Fruit fly (Drosophila melanogaster) whole organism, prepupa: ENCODE results near the gene CG13855.

Experiments
- Blimp-1 ChIP-seq: fragments of 200-800 bp; sonication (Bioruptor generic); optimal IDR thresholded peaks from 3 replicates; lab custom pipeline; 2017; ENCODE audit warnings: missing biosample characterization, missing genetic modification characterization, mild to moderate bottlenecking, moderate library complexity, missing genetic modification reagents
- CG10631 ChIP-seq: fragments of 200-800 bp; sonication (Bioruptor generic); optimal IDR thresholded peaks from 2 replicates; lab custom pipeline; 2016; ENCODE audit warnings: missing biosample characterization, missing genetic modification characterization
- CG10669 ChIP-seq: fragments of 200-800 bp; sonication (Bioruptor generic); optimal IDR thresholded peaks from 3 replicates; lab custom pipeline; 2018; ENCODE audit warnings: missing biosample characterization, mild to moderate bottlenecking, missing genetic modification characterization, moderate library complexity
- CG11294 ChIP-seq: fragments of 200-800 bp; sonication (Bioruptor generic); IDR thresholded peaks from 2 replicates; pipeline ENCODE4 v1.3.6; 2022; ENCODE audit warnings: missing biosample characterization, missing genetic modification characterization
- CG11762 ChIP-seq: fragments of 200-800 bp; sonication (Bioruptor generic); optimal IDR thresholded peaks from 3 replicates; lab custom pipeline; 2016; ENCODE audit warnings: missing biosample characterization, missing genetic modification characterization; ENCODE audit not compliant: insufficient read depth
- CG11902 ChIP-seq: fragments of 200-800 bp; sonication (Bioruptor generic); optimal IDR thresholded peaks from 3 replicates; lab custom pipeline; 2016; ENCODE audit warnings: missing biosample characterization, missing genetic modification characterization
- CG15336 ChIP-seq: fragments of 200-800 bp; sonication (Bioruptor generic); IDR thresholded peaks from 2 replicates; pipeline ENCODE4 v1.3.6; 2022; ENCODE audit warnings: missing biosample characterization, missing genetic modification characterization
- CG1621 ChIP-seq: fragments of 200-800 bp; sonication (Bioruptor generic); optimal IDR thresholded peaks from 3 replicates; lab custom pipeline; 2018; ENCODE audit warnings: missing biosample characterization, mild to moderate bottlenecking, missing genetic modification characterization
- CG3032 ChIP-seq: fragments of 200-800 bp; optimal IDR thresholded peaks from 2 replicates; lab custom pipeline; 2019; ENCODE audit warnings: missing biosample characterization, mild to moderate bottlenecking, missing genetic modification characterization, moderate library complexity
- CG31627 ChIP-seq: fragments of 200-800 bp; sonication (Bioruptor generic); optimal IDR thresholded peaks from 3 replicates; lab custom pipeline; 2016; ENCODE audit warnings: missing biosample characterization, missing genetic modification characterization
- CG32006 ChIP-seq: fragments of 200-800 bp; sonication (Bioruptor generic); optimal IDR thresholded peaks from 3 replicates; lab custom pipeline; 2017; ENCODE audit warnings: missing biosample characterization, mild to moderate bottlenecking, missing genetic modification characterization
- CG34406 ChIP-seq: fragments of 200-800 bp; sonication (Bioruptor generic); optimal IDR thresholded peaks from 3 replicates; lab custom pipeline; 2016; ENCODE audit warnings: missing biosample characterization, missing genetic modification characterization
- CG3919 ChIP-seq: fragments of 200-800 bp; sonication (Bioruptor generic); optimal IDR thresholded peaks from 3 replicates; lab custom pipeline; 2016; ENCODE audit warnings: missing biosample characterization, missing genetic modification characterization
- CG4318 ChIP-seq: fragments of 200-800 bp; sonication (Bioruptor generic); optimal IDR thresholded peaks from 3 replicates; lab custom pipeline; 2017; ENCODE audit warnings: missing biosample characterization, mild to moderate bottlenecking, missing genetic modification characterization
- CG6163 ChIP-seq: fragments of 200-800 bp; sonication (Bioruptor generic); IDR thresholded peaks from 3 replicates; pipeline ENCODE4 v1.3.6; 2022; ENCODE audit warnings: missing biosample characterization, missing genetic modification characterization
- CG6276 ChIP-seq: fragments of 200-800 bp; sonication (Bioruptor generic); optimal IDR thresholded peaks from 2 replicates; lab custom pipeline; 2017; ENCODE audit warnings: missing biosample characterization, mild to moderate bottlenecking, missing genetic modification characterization
- CG6808 ChIP-seq: fragments of 200-800 bp; sonication (Bioruptor generic); optimal IDR thresholded peaks from 3 replicates; lab custom pipeline; 2017; ENCODE audit warnings: missing biosample characterization, missing genetic modification characterization, mild to moderate bottlenecking, moderate library complexity, missing genetic modification reagents
- CG8119 ChIP-seq: fragments of 200-800 bp; sonication (Bioruptor generic); IDR thresholded peaks from 3 replicates; pipeline ENCODE4 v1.3.6; 2022; ENCODE audit warnings: missing biosample characterization, missing genetic modification characterization
- CG8319 ChIP-seq: fragments of 200-800 bp; sonication (Bioruptor generic); optimal IDR thresholded peaks from 3 replicates; lab custom pipeline; 2016; ENCODE audit warnings: missing biosample characterization, missing genetic modification characterization
- CG8632 ChIP-seq: fragments of 200-800 bp; sonication (Bioruptor generic); optimal IDR thresholded peaks from 3 replicates; lab custom pipeline; 2016; ENCODE audit warnings: missing biosample characterization, missing genetic modification characterization
- CG9139 ChIP-seq: fragments of 200-800 bp; sonication (Bioruptor generic); optimal IDR thresholded peaks from 3 replicates; lab custom pipeline; 2017; ENCODE audit warnings: missing biosample characterization, mild to moderate bottlenecking, missing genetic modification characterization
- Eip75B ChIP-seq: fragments of 200-800 bp; sonication (Bioruptor generic); optimal IDR thresholded peaks from 3 replicates; lab custom pipeline; 2016; ENCODE audit warnings: missing biosample characterization, missing genetic modification characterization
- Eip78C ChIP-seq: fragments of 200-800 bp; sonication (Bioruptor generic); peaks from one replicate; lab custom pipeline; 2016; ENCODE audit warnings: missing biosample characterization, missing genetic modification characterization
- Eip93F ChIP-seq: fragments of 200-800 bp; sonication (Bioruptor generic); optimal IDR thresholded peaks from 2 replicates; lab custom pipeline; 2016; ENCODE audit warnings: missing biosample characterization, mild to moderate bottlenecking, missing genetic modification characterization
- Ets96B ChIP-seq: fragments of 200-800 bp; optimal IDR thresholded peaks from 2 replicates; lab custom pipeline; 2019; ENCODE audit warnings: missing biosample characterization, mild to moderate bottlenecking, missing genetic modification characterization, moderate library complexity
- Gug ChIP-seq: fragments of 200-800 bp; sonication (Bioruptor generic); IDR thresholded peaks from 2 replicates; pipeline ENCODE4 v1.3.6; 2022; ENCODE audit warnings: missing biosample characterization, missing genetic modification characterization
- Hr38 ChIP-seq: sonication (Bioruptor generic); optimal IDR thresholded peaks from 2 replicates; lab custom pipeline; 2016; ENCODE audit warnings: missing biosample characterization, missing genetic modification characterization
- Hr39 ChIP-seq: fragments of 200-800 bp; sonication (Bioruptor generic); optimal IDR thresholded peaks from 2 replicates; lab custom pipeline; 2016; ENCODE audit warnings: missing biosample characterization, missing genetic modification characterization
- Hr4 ChIP-seq: fragments of 200-800 bp; sonication (Bioruptor generic); optimal IDR thresholded peaks from 3 replicates; lab custom pipeline; 2016; ENCODE audit warnings: missing biosample characterization, missing genetic modification characterization
- Lpt ChIP-seq: fragments of 200-800 bp; sonication (Bioruptor generic); optimal IDR thresholded peaks from 3 replicates; lab custom pipeline; 2016; ENCODE audit warnings: missing biosample characterization, missing genetic modification characterization
- Met ChIP-seq: fragments of 200-800 bp; sonication (Bioruptor generic); optimal IDR thresholded peaks from 3 replicates; lab custom pipeline; 2016; ENCODE audit warnings: missing biosample characterization, missing genetic modification characterization
- OdsH ChIP-seq: fragments of 200-800 bp; sonication (Bioruptor generic); optimal IDR thresholded peaks from 3 replicates; lab custom pipeline; 2016; ENCODE audit warnings: missing biosample characterization, missing genetic modification characterization
- Smox ChIP-seq: fragments of 200-800 bp; sonication (Bioruptor generic); optimal IDR thresholded peaks from 3 replicates; lab custom pipeline; 2016; ENCODE audit warnings: missing biosample characterization, missing genetic modification characterization
- Sox102F ChIP-seq: fragments of 200-800 bp; sonication (Bioruptor generic); optimal IDR thresholded peaks from 2 replicates; lab custom pipeline; 2016; ENCODE audit warnings: missing biosample characterization, mild to moderate bottlenecking, missing genetic modification characterization
- Sox14 ChIP-seq: fragments of 200-800 bp; sonication (Bioruptor generic); optimal IDR thresholded peaks from 3 replicates; lab custom pipeline; 2016; ENCODE audit warnings: missing biosample characterization, missing genetic modification characterization
- Sox15 ChIP-seq: fragments of 200-800 bp; sonication (Bioruptor generic); optimal IDR thresholded peaks from 3 replicates; lab custom pipeline; 2016; ENCODE audit warnings: missing biosample characterization, missing genetic modification characterization
- achi ChIP-seq: fragments of 200-800 bp; sonication (Bioruptor generic); optimal IDR thresholded peaks from 3 replicates; lab custom pipeline; 2016; ENCODE audit warnings: missing biosample characterization, missing genetic modification characterization
- cyc ChIP-seq: fragments of 200-800 bp; sonication (Bioruptor generic); optimal IDR thresholded peaks from 3 replicates; lab custom pipeline; 2016; ENCODE audit warnings: missing biosample characterization, missing genetic modification characterization
- dac ChIP-seq: fragments of 200-800 bp; sonication (Bioruptor generic); optimal IDR thresholded peaks from 2 replicates; lab custom pipeline; 2017; ENCODE audit warnings: missing biosample characterization, mild to moderate bottlenecking, missing genetic modification characterization
- fd59A ChIP-seq: fragments of 200-800 bp; sonication (Bioruptor generic); optimal IDR thresholded peaks from 2 replicates; lab custom pipeline; 2017; ENCODE audit warnings: missing biosample characterization, mild to moderate bottlenecking, missing genetic modification characterization, missing genetic modification reagents
- fd85E ChIP-seq: fragments of 200-800 bp; sonication (Bioruptor generic); optimal IDR thresholded peaks from 3 replicates; lab custom pipeline; 2016; ENCODE audit warnings: missing biosample characterization, missing genetic modification characterization
- fkh ChIP-seq: fragments of 200-800 bp; sonication (Bioruptor generic); optimal IDR thresholded peaks from 3 replicates; lab custom pipeline; 2017; ENCODE audit warnings: missing biosample characterization, mild to moderate bottlenecking, missing genetic modification characterization, moderate library complexity
- net ChIP-seq: fragments of 200-800 bp; sonication (Bioruptor generic); optimal IDR thresholded peaks from 3 replicates; lab custom pipeline; 2016; ENCODE audit warnings: missing biosample characterization, missing genetic modification characterization
- pdm3 ChIP-seq: fragments of 200-800 bp; sonication (Bioruptor generic); optimal IDR thresholded peaks from 3 replicates; lab custom pipeline; 2016; ENCODE audit warnings: missing biosample characterization, missing genetic modification characterization
- salr ChIP-seq, 2 experiments: fragments of 200-800 bp; sonication (Bioruptor generic); optimal IDR thresholded peaks; 3 replicates each; lab custom pipeline; 2016 to 2018; ENCODE audit warnings: missing biosample characterization in 2 of 2, missing genetic modification characterization in 2 of 2, mild to moderate bottlenecking in 1 of 2
- spab ChIP-seq: fragments of 200-800 bp; sonication (Bioruptor generic); optimal IDR thresholded peaks from 2 replicates; lab custom pipeline; 2017; ENCODE audit warnings: missing biosample characterization, mild to moderate bottlenecking, missing genetic modification characterization, missing genetic modification reagents
- topi ChIP-seq: fragments of 200-800 bp; sonication (Bioruptor generic); optimal IDR thresholded peaks from 3 replicates; lab custom pipeline; 2016; ENCODE audit warnings: missing biosample characterization, missing genetic modification characterization

CG13855 gene

dm6 chr3R:22358810-22359209, 46.9 kb upstream of the CG13855 start (continued):
- TF ChIP-seq CG8119 (GFP tag; lab: Robert Waterston, UW) (peak; percentile 87), Hr38 (GFP tag; lab: Kevin White, UChicago) (no peak), net (GFP tag; lab: Kevin White, UChicago) (peak; percentile 86), CG6163 (GFP tag; lab: Robert Waterston, UW) (peak; percentile 87), Blimp-1 (GFP tag; lab: Kevin White, UChicago) (no peak), CG4318 (peak; percentile 63), Eip78C (peak; percentile 97), CG8632 (GFP tag; lab: Kevin White, UChicago) (peak; percentile 79), Eip93F (GFP tag; lab: Kevin White, UChicago) (no peak), dac (GFP tag; lab: Kevin White, UChicago) (no peak), Eip75B (GFP tag; lab: Kevin White, UChicago) (peak; percentile 75), CG11762 (peak; percentile 78), fkh (GFP tag; lab: Kevin White, UChicago) (peak; percentile 72), CG34406 (GFP tag; lab: Kevin White, UChicago) (peak; percentile 76), Gug (peak; percentile 90), achi (peak; percentile 79), Ets96B (tag; lab: Kevin White, UChicago) (peak; percentile 84), fd85E (GFP tag; lab: Kevin White, UChicago) (peak; percentile 20), topi (GFP tag; lab: Kevin White, UChicago) (peak; percentile 80)

- peak; percentile 63 for TF ChIP-seq fd59A (GFP tag; lab: Kevin White, UChicago)
- TF ChIP-seq Eip78C: peak; percentile 95
- peak; percentile 78 for TF ChIP-seq CG11902 (GFP tag; lab: Kevin White, UChicago)
- TF ChIP-seq Gug: peak; percentile 83
- no peak for TF ChIP-seq CG9139 (GFP tag; lab: Kevin White, UChicago)
- TF ChIP-seq Eip93F (GFP tag; lab: Kevin White, UChicago): peak; percentile 88
- TF ChIP-seq net (GFP tag; lab: Kevin White, UChicago): peak; percentile 80
- peak; percentile 78 for TF ChIP-seq CG3032 (tag; lab: Kevin White, UChicago)
- TF ChIP-seq CG3919 (GFP tag; lab: Kevin White, UChicago): peak; percentile 88
- TF ChIP-seq Hr39 (GFP tag; lab: Kevin White, UChicago): peak; percentile 89
- TF ChIP-seq Eip75B (GFP tag; lab: Kevin White, UChicago): peak; percentile 88
- peak; percentile 72 for TF ChIP-seq Lpt (GFP tag; lab: Kevin White, UChicago)
- TF ChIP-seq Sox14: peak; percentile 88
- peak; percentile 66 for TF ChIP-seq Ets96B (tag; lab: Kevin White, UChicago)
- peak; percentile 90 for TF ChIP-seq cyc
- TF ChIP-seq dac (GFP tag; lab: Kevin White, UChicago): peak; percentile 72
- TF ChIP-seq Hr4 (GFP tag; lab: Kevin White, UChicago): peak; percentile 92
- peak; percentile 88 for TF ChIP-seq CG11294 (GFP tag; lab: Robert Waterston, UW)
- TF ChIP-seq CG6276 (GFP tag; lab: Kevin White, UChicago): peak; percentile 67
- peak; percentile 47 for TF ChIP-seq CG1621 (tag; lab: Kevin White, UChicago)
- peak; percentile 79 for TF ChIP-seq Sox102F (GFP tag; lab: Kevin White, UChicago)
- peak; percentile 92 for TF ChIP-seq CG31627
- peak; percentile 47 for TF ChIP-seq spab (GFP tag; lab: Kevin White, UChicago)
- TF ChIP-seq Sox15 (GFP tag; lab: Kevin White, UChicago): peak; percentile 83
- peak; percentile 91 for TF ChIP-seq Met
- peak; percentile 91 for TF ChIP-seq CG10631
- peak; percentile 89 for TF ChIP-seq Smox (GFP tag; lab: Kevin White, UChicago)
- peak; percentile 74; the same call in 2 of the 3 replicates for TF ChIP-seq CG8119 (GFP tag; lab: Robert Waterston, UW)
- TF ChIP-seq CG10669: peak; percentile 76
- peak; percentile 67 to 72 for TF ChIP-seq salr (GFP tag; optimal IDR thresholded peaks at IDR 0.05; lab: Kevin White, UChicago)
- peak; percentile 58 for TF ChIP-seq CG11762
- peak; percentile 90 for TF ChIP-seq pdm3
- TF ChIP-seq Blimp-1 (GFP tag; lab: Kevin White, UChicago): peak; percentile 60
- peak; percentile 78 for TF ChIP-seq CG8319
- peak; percentile 85 for TF ChIP-seq CG32006 (GFP tag; lab: Kevin White, UChicago)
- peak; percentile 96 for TF ChIP-seq achi
- peak; percentile 74 for TF ChIP-seq CG6808 (GFP tag; lab: Kevin White, UChicago)
- peak; percentile 75 for TF ChIP-seq CG8632 (GFP tag; lab: Kevin White, UChicago)
- peak; percentile 90 for TF ChIP-seq OdsH (GFP tag; lab: Kevin White, UChicago)
- TF ChIP-seq CG15336 (GFP tag; lab: Robert Waterston, UW): peak; percentile 84
Observed at dm6 chr3R:22362218-22362907, 43.4 kb upstream of the CG13855 start, which contains the start of the genes JMJD6, CG7071 and Muted. Gene JMJD6 (minus strand): TSS chr3R:22362371. Gene CG7071 (plus strand): TSS chr3R:22362620. Gene Muted (plus strand): TSS chr3R:22362620.
